Worm (Caenorhabditis elegans) whole organism, late embryonic: ENCODE measurements around the gene ift-81.

Experiments used
- ceh-6 ChIP-seq: fragments of 200-800 bp; sonication (Bioruptor generic); optimal IDR thresholded peaks from 2 replicates; lab custom pipeline; 2018; ENCODE audit warnings: mild to moderate bottlenecking, missing genetic modification characterization, missing compliant biosample characterization
- dve-1 ChIP-seq: sonication (generic microtip); optimal IDR thresholded peaks from 2 replicates; lab custom pipeline; 2017; ENCODE audit warnings: antibody characterized with exemption, mild to moderate bottlenecking, missing genetic modification characterization, missing compliant biosample characterization
- eyg-1 ChIP-seq: sonication (generic microtip); optimal IDR thresholded peaks from 2 replicates; lab custom pipeline; 2016; ENCODE audit warnings: missing genotype, missing genetic modification characterization, missing compliant biosample characterization
- nfya-1 ChIP-seq: sonication (generic microtip); optimal IDR thresholded peaks from 2 replicates; lab custom pipeline; 2017; ENCODE audit warnings: missing genetic modification characterization, mild to moderate bottlenecking, missing compliant biosample characterization, antibody characterized with exemption, moderate library complexity
- nhr-11 ChIP-seq: fragments of 150-350 bp; optimal IDR thresholded peaks from 2 replicates; lab custom pipeline; 2014; ENCODE audit warnings: missing biosample characterization, missing genetic modification characterization
- pha-4 ChIP-seq: fragments of 150-350 bp; optimal IDR thresholded peaks from 2 replicates; lab custom pipeline; 2018; ENCODE audit warnings: missing biosample characterization, missing genetic modification reagents, missing genetic modification characterization
- tbx-7 ChIP-seq: sonication (generic microtip); optimal IDR thresholded peaks from 2 replicates; lab custom pipeline; 2016; ENCODE audit warnings: missing genotype, missing genetic modification characterization, missing compliant biosample characterization

DNA sequence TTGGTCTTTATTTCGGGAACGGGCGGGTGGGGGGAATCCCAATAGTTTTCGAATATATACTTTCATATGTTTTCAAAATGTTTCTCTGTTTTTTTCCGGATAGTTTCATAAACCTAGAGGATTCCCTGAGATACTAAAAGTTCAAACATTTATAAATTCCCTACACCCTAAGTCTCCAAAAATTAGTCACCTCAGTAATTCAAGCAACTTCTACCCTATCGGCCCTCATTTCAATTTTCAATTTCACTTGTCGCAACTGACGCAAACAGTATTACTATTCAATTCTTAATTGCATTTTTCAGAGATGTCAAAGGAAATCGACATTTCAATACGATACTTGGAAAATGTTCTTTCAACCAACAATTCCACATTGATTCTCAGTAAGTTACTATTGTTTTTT lies 34.3 kb upstream of the ift-81 start, which contains the start of gene Y34B4A.4:
- no peak for TF ChIP-seq ceh-6 (GFP tag; lab: Kevin White, UChicago)
- no peak for TF ChIP-seq nfya-1 (tag; lab: Kevin White, UChicago)
- TF ChIP-seq nhr-11 (tag; lab: Kevin White, UChicago) = no peak
- no peak for TF ChIP-seq tbx-7 (tag; lab: Kevin White, UChicago)
- TF ChIP-seq dve-1 = no peak
- TF ChIP-seq pha-4 (tag; lab: Kevin White, UChicago) = no peak
- no peak for TF ChIP-seq eyg-1
